Worm (Caenorhabditis elegans) whole organism, dauer: ENCODE results near the gene M03F4.4.

ENCODE experiments used
- unc-62 ChIP-seq: sonication (generic microtip); optimal IDR thresholded peaks from 2 replicates; lab custom pipeline; 2017; ENCODE audit warnings: missing biosample characterization, missing genetic modification reagents, missing genetic modification characterization

M03F4.4 gene

ce11 chrX:4915879-4916278 lies 41.3 kb downstream of the M03F4.4 start, which contains the start of gene ifa-4:
ifa-4 (minus strand) TSS chrX:4915979.
- no peak for TF ChIP-seq unc-62 (GFP tag; lab: Kevin White, UChicago)

DNA sequence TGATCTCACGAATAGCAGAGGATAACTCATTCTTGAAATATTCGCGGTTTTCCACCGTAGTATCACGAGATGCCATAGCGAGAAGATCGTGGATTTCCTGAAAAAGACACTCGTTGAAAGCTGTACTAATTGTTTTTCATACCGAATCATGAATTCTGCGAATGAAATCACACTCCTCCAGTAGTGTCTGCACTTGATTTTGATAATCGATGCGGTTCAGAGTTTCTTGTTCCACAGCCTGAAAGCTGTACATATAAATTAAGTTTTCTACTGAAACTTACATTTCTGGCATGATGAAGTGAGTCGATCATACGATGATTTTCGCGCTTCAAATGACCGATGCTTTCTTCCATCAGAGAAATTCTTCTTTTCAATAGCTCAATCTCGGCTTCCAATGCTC lies 42.8 kb downstream of the M03F4.4 start:
- TF ChIP-seq unc-62 (GFP tag; lab: Kevin White, UChicago): no peak

- TF ChIP-seq unc-62 (GFP tag; lab: Kevin White, UChicago): no peak
Observed at ce11 chrX:4911287-4911876, 45.8 kb downstream of the M03F4.4 start.
